Worm (Caenorhabditis elegans) whole organism, L2 larva: ENCODE measurements around the gene T22F7.3.

Source experiments
- lin-13 ChIP-seq: fragments of 150-350 bp; optimal IDR thresholded peaks from 2 replicates; lab custom pipeline; 2014; ENCODE audit warnings: missing biosample characterization, missing genetic modification reagents, missing genetic modification characterization
- nhr-237 ChIP-seq: fragments of 150-350 bp; optimal IDR thresholded peaks from 2 replicates; lab custom pipeline; 2014; ENCODE audit warnings: missing biosample characterization, missing genetic modification characterization
- nhr-6 ChIP-seq: fragments of 150-350 bp; optimal IDR thresholded peaks from 2 replicates; lab custom pipeline; 2014; ENCODE audit warnings: missing biosample characterization, missing genetic modification characterization

ce11 chrIII:491090-491597 lies 32.7 kb downstream of the T22F7.3 start, which contains the start of gene unc-45:
- TF ChIP-seq lin-13 (GFP tag; lab: Kevin White, UChicago) (peak; percentile 31), nhr-6 (tag; lab: Kevin White, UChicago) (no peak), nhr-237 (no peak)
